Worm (Caenorhabditis elegans): Measurements from ENCODE around the gene C18E9.9.

Gene C18E9.9

DNA sequence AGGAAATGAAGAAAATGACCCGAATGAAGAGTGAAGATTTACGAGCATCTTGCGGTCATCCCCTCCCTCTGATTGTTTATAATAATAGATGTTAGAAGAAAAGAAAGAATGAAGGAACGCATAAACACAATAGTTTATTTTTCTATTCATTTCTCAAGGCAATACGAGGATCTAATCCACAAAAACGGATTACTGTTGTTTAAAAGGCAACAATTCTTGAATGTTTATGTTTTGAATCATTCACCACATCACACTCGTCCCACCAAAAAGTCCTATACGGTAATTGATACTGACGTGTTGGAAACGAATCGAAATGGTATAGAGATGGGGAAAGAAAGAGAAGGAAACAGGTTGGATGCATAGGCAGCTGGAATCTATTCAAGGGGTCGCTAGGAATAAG lies 32.3 kb upstream of the C18E9.9 start:
- TF ChIP-seq B0310.2 (tag; optimal IDR thresholded peaks at IDR 0.05), result no peak
- no peak for TF ChIP-seq scrt-1 (GFP tag; IDR thresholded peaks at IDR 0.05)
- TF ChIP-seq ets-7 (tag; optimal IDR thresholded peaks at IDR 0.05), result no peak
- TF ChIP-seq hmg-4 (GFP tag; optimal IDR thresholded peaks at IDR 0.05), result no peak
- TF ChIP-seq tbx-37 (GFP tag; conservative IDR thresholded peaks at IDR 0.05), result no peak
- TF ChIP-seq tbx-11 (GFP tag; IDR thresholded peaks at IDR 0.05), result no peak
- TF ChIP-seq aly-1 (tag; optimal IDR thresholded peaks at IDR 0.05), result no peak
- TF ChIP-seq hmbx-1 (tag; optimal IDR thresholded peaks at IDR 0.05), result no peak
- TF ChIP-seq tra-4 (tag; optimal IDR thresholded peaks at IDR 0.05), result no peak
- TF ChIP-seq ama-1 (optimal IDR thresholded peaks at IDR 0.05), result no peak
- TF ChIP-seq F13C5.2 (tag; optimal IDR thresholded peaks at IDR 0.05), result no peak
- TF ChIP-seq ceh-13 (GFP tag; optimal IDR thresholded peaks at IDR 0.05), result no peak
- no peak for TF ChIP-seq hnd-1 (tag; optimal IDR thresholded peaks at IDR 0.05)
- TF ChIP-seq sea-1 (GFP tag; conservative IDR thresholded peaks at IDR 0.05), result no peak

- TF ChIP-seq hmbx-1 (tag; optimal IDR thresholded peaks at IDR 0.05) (no peak), hnd-1 (tag; optimal IDR thresholded peaks at IDR 0.05) (no peak), pes-1 (GFP tag; IDR thresholded peaks at IDR 0.05) (no peak), hmg-4 (GFP tag; optimal IDR thresholded peaks at IDR 0.05) (no peak), tbx-11 (GFP tag; IDR thresholded peaks at IDR 0.05) (no peak), B0310.2 (tag; optimal IDR thresholded peaks at IDR 0.05) (no peak), scrt-1 (GFP tag; IDR thresholded peaks at IDR 0.05) (no peak), ceh-13 (GFP tag; optimal IDR thresholded peaks at IDR 0.05) (no peak), flt-1 (GFP tag; IDR thresholded peaks at IDR 0.05) (no peak), sea-1 (GFP tag; conservative IDR thresholded peaks at IDR 0.05) (no peak), ceh-36 (tag; optimal IDR thresholded peaks at IDR 0.05) (no peak), ets-7 (tag; optimal IDR thresholded peaks at IDR 0.05) (no peak), F13C5.2 (tag; optimal IDR thresholded peaks at IDR 0.05) (no peak), aly-1 (tag; optimal IDR thresholded peaks at IDR 0.05) (no peak), tbx-37 (GFP tag; conservative IDR thresholded peaks at IDR 0.05) (no peak), ama-1 (optimal IDR thresholded peaks at IDR 0.05) (no peak), tra-4 (tag; optimal IDR thresholded peaks at IDR 0.05) (no peak)
Observed at ce11 chrII:9019704-9020103, 30.4 kb upstream of the C18E9.9 start, which contains the start of gene dep-1. TSS of gene dep-1 (minus strand) at chrII:9019798.

DNA sequence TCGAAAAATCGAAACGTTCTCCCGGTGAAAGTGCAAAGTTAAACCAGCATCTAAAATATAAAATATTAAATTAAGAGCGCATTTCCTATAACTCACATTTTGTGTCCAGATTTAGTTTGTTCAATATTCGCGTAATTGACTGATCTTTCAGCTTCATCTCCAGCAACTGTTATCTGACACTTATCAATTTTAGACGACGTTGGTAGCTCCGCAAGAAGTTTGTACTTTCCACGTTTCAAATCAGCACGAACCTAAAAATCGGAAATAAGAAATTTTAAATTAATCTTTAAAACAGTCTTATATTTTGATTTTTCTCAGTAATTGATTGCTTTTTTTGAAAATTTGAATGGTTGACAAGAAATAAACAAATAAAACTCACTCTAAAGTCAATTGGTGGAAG lies 28.3 kb upstream of the C18E9.9 start:
- TF ChIP-seq ets-7 (tag; optimal IDR thresholded peaks at IDR 0.05), result no peak
- TF ChIP-seq tra-4 (tag; optimal IDR thresholded peaks at IDR 0.05), result no peak
- no peak for TF ChIP-seq scrt-1 (GFP tag; IDR thresholded peaks at IDR 0.05)
- no peak for TF ChIP-seq sea-1 (GFP tag; conservative IDR thresholded peaks at IDR 0.05)
- no peak for TF ChIP-seq hmg-4 (GFP tag; optimal IDR thresholded peaks at IDR 0.05)

ce11 chrII:9014877-9015505 lies 25.6 kb upstream of the C18E9.9 start:
- TF ChIP-seq flt-1 (GFP tag; IDR thresholded peaks at IDR 0.05) (no peak), ama-1 (optimal IDR thresholded peaks at IDR 0.05) (no peak), pes-1 (GFP tag; IDR thresholded peaks at IDR 0.05) (no peak), ets-7 (tag; optimal IDR thresholded peaks at IDR 0.05) (no peak), hmbx-1 (tag; optimal IDR thresholded peaks at IDR 0.05) (no peak), B0310.2 (tag; optimal IDR thresholded peaks at IDR 0.05) (no peak), F13C5.2 (tag; optimal IDR thresholded peaks at IDR 0.05) (no peak), hnd-1 (tag; optimal IDR thresholded peaks at IDR 0.05) (no peak), ceh-13 (GFP tag; optimal IDR thresholded peaks at IDR 0.05) (no peak), scrt-1 (GFP tag; IDR thresholded peaks at IDR 0.05) (no peak), ceh-36 (tag; optimal IDR thresholded peaks at IDR 0.05) (no peak), hmg-4 (GFP tag; optimal IDR thresholded peaks at IDR 0.05) (no peak)

DNA sequence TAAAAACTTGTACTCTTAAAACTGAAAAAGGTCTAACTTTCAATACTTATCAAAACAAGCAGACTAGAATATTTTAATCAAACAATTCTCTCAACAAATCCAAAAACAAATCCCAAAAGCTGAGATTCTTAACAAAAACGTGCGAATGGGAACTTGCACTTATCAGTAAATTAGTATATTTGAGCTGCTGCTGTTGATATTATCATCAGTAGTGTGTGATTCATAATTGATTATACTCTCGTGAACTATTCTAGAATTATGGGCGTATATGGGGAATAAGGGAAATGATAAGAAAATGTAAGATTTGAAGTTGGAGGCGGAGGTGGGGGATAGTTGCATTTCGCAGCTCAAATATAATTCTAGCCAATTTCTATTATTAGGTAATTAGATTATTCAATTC lies 24.8 kb upstream of the C18E9.9 start:
- TF ChIP-seq ama-1 (optimal IDR thresholded peaks at IDR 0.05) (no peak), tbx-37 (GFP tag; conservative IDR thresholded peaks at IDR 0.05) (no peak), scrt-1 (GFP tag; IDR thresholded peaks at IDR 0.05) (no peak), ets-7 (tag; optimal IDR thresholded peaks at IDR 0.05) (no peak), pes-1 (GFP tag; IDR thresholded peaks at IDR 0.05) (no peak), B0310.2 (tag; optimal IDR thresholded peaks at IDR 0.05) (no peak), hmbx-1 (tag; optimal IDR thresholded peaks at IDR 0.05) (no peak), tra-4 (tag; optimal IDR thresholded peaks at IDR 0.05) (no peak)

DNA sequence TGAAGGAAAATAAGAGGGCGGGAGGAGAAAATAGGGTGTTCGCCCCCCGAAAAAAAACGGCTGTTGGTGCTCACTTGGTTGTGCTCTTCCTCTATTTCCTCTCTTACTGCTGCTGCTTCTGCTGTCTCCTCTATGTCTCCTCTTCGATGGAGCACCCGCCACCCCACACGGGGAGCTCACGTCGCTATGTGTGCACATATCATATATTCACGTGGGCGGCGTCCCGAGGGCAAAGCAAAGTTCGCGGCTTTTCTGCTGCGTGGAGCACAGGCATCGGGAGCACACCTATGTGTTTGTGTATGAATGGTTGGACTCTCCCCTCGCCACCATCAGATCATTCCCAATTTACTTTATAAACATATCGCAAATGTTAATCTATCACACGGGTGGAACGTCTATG lies 24.0 kb upstream of the C18E9.9 start:
- TF ChIP-seq hmg-4 (GFP tag; optimal IDR thresholded peaks at IDR 0.05), result peak; percentile 12
- no peak for TF ChIP-seq tra-4 (tag; optimal IDR thresholded peaks at IDR 0.05)
- no peak for TF ChIP-seq tbx-37 (GFP tag; conservative IDR thresholded peaks at IDR 0.05)

DNA sequence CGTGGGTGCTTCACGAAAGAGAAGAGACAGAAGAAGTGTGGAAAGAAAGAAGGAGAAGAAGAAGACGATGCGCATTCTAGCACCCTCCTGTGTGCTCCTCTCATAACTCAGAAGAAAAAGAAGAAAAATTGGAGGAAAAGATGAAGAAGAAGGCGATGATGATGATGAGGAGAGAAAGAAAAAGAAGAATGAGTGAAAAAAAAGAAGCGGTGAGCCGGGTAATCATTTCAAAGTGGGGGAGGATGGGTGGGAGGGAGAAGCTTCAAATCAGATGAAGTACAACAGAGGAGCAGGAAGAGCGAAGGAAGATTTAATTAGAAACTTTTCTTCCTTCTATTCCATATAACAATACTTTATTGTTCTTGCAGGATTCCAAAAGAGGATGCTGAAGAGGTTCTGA lies 21.4 kb upstream of the C18E9.9 start:
- TF ChIP-seq hmg-4 (GFP tag; optimal IDR thresholded peaks at IDR 0.05) (no peak), hnd-1 (tag; optimal IDR thresholded peaks at IDR 0.05) (no peak), tbx-37 (GFP tag; conservative IDR thresholded peaks at IDR 0.05) (no peak), hmbx-1 (tag; optimal IDR thresholded peaks at IDR 0.05) (no peak), scrt-1 (GFP tag; IDR thresholded peaks at IDR 0.05) (no peak), pes-1 (GFP tag; IDR thresholded peaks at IDR 0.05) (no peak), ets-7 (tag; optimal IDR thresholded peaks at IDR 0.05) (no peak), F13C5.2 (tag; optimal IDR thresholded peaks at IDR 0.05) (no peak), tra-4 (tag; optimal IDR thresholded peaks at IDR 0.05) (no peak)

DNA sequence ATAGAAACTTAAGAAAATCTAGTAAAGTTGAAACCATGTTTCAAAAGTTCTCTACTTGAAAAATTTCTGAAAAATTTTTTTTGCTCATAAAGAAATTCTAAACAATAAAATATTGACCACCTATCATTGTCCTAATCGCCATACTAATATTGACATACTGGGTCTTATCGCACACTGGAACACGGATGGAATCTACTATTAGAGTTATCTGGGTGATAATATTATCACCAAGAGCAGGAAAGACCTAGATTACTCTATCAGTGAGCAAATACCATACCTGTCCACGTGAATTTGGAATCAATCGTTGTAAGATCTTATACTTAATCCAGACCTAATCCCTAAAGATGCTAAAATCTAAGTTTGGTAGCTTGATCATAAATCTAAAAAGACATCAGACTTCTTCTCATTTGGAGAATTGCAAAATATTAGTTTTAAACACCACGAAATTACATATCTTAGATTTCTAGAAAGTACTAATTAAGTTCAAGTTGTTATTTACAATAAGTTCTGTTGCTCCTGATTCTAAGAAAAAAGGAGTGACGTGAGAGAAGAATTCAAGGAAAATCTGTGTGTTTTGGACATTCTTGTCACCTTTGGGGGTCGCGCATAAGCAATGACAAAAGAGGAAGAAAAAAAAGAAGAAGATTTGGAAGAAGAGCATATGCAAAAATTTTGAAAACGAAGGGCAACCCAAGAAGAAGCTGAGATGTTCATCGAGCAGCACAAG lies 20.8 kb upstream of the C18E9.9 start:
- no peak for TF ChIP-seq ceh-13 (GFP tag; optimal IDR thresholded peaks at IDR 0.05)
- TF ChIP-seq ama-1 (optimal IDR thresholded peaks at IDR 0.05), result no peak
- no peak for TF ChIP-seq hmg-4 (GFP tag; optimal IDR thresholded peaks at IDR 0.05)
- TF ChIP-seq pes-1 (GFP tag; IDR thresholded peaks at IDR 0.05), result no peak
- TF ChIP-seq aly-1 (tag; optimal IDR thresholded peaks at IDR 0.05), result no peak
- no peak for TF ChIP-seq tbx-11 (GFP tag; IDR thresholded peaks at IDR 0.05)

Measured in whole organism, early embryonic.